Worm (Caenorhabditis elegans) whole organism, young adult: Measurements from ENCODE around the gene rpn-5.

Source experiments
- F22D6.2 ChIP-seq: sonication (generic microtip); optimal IDR thresholded peaks from 2 replicates; lab custom pipeline; 2016; ENCODE audit warnings: mild to moderate bottlenecking, missing genetic modification characterization, missing compliant biosample characterization
- K12H6.12 ChIP-seq: fragments of 200-800 bp; sonication (Bioruptor generic); optimal IDR thresholded peaks from 2 replicates; lab custom pipeline; 2018; ENCODE audit warnings: mild to moderate bottlenecking, missing genetic modification characterization, missing compliant biosample characterization
- Y67H2A.10 ChIP-seq: fragments of 200-800 bp; sonication (Bioruptor generic); conservative IDR thresholded peaks from 2 replicates; pipeline ENCODE4 v1.3.6; 2022; ENCODE audit warnings: missing genetic modification reagents, missing genetic modification characterization, missing compliant biosample characterization
- ets-4 ChIP-seq: fragments of 200-800 bp; sonication (Bioruptor generic); optimal IDR thresholded peaks from 2 replicates; lab custom pipeline; 2018; ENCODE audit warnings: mild to moderate bottlenecking, missing genetic modification characterization, missing compliant biosample characterization
- nhr-27 ChIP-seq: fragments of 200-800 bp; sonication (Bioruptor generic); optimal IDR thresholded peaks from 2 replicates; lab custom pipeline; 2018; ENCODE audit warnings: mild to moderate bottlenecking, missing genetic modification characterization, moderate library complexity, missing compliant biosample characterization

DNA sequence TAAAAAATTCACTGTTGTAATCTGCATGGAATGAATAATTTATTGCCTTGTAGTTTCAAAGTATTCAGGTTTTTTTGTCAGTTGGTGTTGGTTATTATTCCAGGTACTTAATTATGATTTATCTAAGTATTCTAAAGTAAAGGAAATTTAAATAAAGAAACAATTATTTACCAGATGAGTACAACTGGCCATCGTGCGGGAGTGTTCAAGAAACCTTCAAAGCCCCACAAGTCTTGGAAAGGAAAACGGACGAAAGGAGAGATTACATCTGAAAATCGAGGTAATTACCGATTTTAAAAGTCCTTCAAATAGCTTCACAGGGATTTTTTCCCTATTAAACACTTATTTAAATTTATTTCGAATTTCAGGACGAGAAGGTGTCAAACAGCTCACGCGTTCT, 11.9 kb upstream of the rpn-5 start, which contains the start of gene tag-151:
- TF ChIP-seq F22D6.2 (tag; lab: Kevin White, UChicago), result no peak
- no peak for TF ChIP-seq K12H6.12
- TF ChIP-seq nhr-27 (tag; lab: Kevin White, UChicago), result no peak
- no peak for TF ChIP-seq Y67H2A.10 (GFP tag; lab: Robert Waterston, UW)
- TF ChIP-seq ets-4 (GFP tag; lab: Kevin White, UChicago), result no peak
